Fruit fly (Drosophila melanogaster): ENCODE results near the gene RhoGAP71E.
A peak's percentile ranks its signal among the peaks of the same experiment; 100 is the strongest.

Gene RhoGAP71E

DNA sequence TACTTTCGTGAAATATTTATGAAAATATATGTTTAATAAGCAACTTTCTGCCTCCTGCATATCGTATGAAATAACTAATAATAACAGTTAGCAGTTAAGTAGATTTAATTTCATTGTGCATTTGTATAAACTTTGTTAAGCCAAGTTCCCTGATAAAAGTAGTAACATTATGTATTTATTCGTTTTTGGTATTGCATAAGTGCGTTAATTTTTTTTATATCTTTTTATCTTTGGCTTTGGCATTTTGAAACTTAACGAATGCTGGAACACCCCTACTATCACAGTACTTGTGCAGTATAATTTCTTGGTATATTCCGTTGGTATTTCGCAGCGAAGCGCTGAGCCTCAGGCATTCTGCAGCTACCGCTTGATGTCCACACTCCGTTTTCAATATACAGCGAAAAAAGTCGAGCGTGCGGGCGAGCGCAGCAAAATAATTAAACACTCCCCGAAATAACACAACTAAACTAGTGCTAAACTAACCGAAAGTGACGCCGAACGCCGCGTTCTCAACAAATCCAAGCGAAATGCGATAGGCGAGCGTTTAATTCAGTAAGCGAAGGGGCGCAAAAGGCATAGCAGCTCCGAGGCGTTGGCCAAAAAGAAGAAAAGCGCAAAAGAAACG, at the start of gene RhoGAP71E (continued):
- TF ChIP-seq Side (GFP tag; optimal IDR thresholded peaks at IDR 0.05) (peak; percentile 42), Hey (tag; optimal IDR thresholded peaks at IDR 0.05) (no peak), Atf3 (GFP tag; optimal IDR thresholded peaks at IDR 0.05) (no peak), Sin3A (optimal IDR thresholded peaks at IDR 0.05) (peak; percentile 10), CG8924 (tag; optimal IDR thresholded peaks at IDR 0.05) (peak; percentile 74), cato (GFP tag; optimal IDR thresholded peaks at IDR 0.05; ENCODE audit: borderline replicate concordance) (no peak), gt (GFP tag; IDR thresholded peaks at IDR 0.05) (no peak), Hr78 (GFP tag; optimal IDR thresholded peaks at IDR 0.05) (no peak), fd102C (GFP tag; optimal IDR thresholded peaks at IDR 0.05) (no peak), Blimp-1 (GFP tag; optimal IDR thresholded peaks at IDR 0.05) (no peak), CG2120 (GFP tag; optimal IDR thresholded peaks at IDR 0.05) (no peak), ttk (GFP tag; IDR thresholded peaks at IDR 0.05) (no peak), HmgD (GFP tag; optimal IDR thresholded peaks at IDR 0.05) (peak; percentile 56), CG14441 (GFP tag; IDR thresholded peaks at IDR 0.05) (no peak), Nf-YB (GFP tag; optimal IDR thresholded peaks at IDR 0.05) (peak; percentile 21), sisA (GFP tag; IDR thresholded peaks at IDR 0.05) (peak; percentile 33), wor (GFP tag; IDR thresholded peaks at IDR 0.05) (no peak), CG43689 (GFP tag; IDR thresholded peaks at IDR 0.05) (no peak), zen (tag; optimal IDR thresholded peaks at IDR 0.05) (no peak), h (optimal IDR thresholded peaks at IDR 0.05) (no peak), CG7987 (GFP tag; optimal IDR thresholded peaks at IDR 0.05) (peak; percentile 74), CG7928 (GFP tag; optimal IDR thresholded peaks at IDR 0.05) (no peak), croc (GFP tag; conservative IDR thresholded peaks at IDR 0.05) (no peak), CG2889 (GFP tag; IDR thresholded peaks at IDR 0.05) (no peak), Elba2 (GFP tag; optimal IDR thresholded peaks at IDR 0.05) (no peak), CG17829 (tag; optimal IDR thresholded peaks at IDR 0.05) (peak; percentile 73), so (GFP tag; IDR thresholded peaks at IDR 0.05) (0 out of 3 replicates have a peak, but pooled peaks have one; percentile 54), CG14667 (GFP tag; IDR thresholded peaks at IDR 0.05) (0 out of 2 replicates have a peak, but pooled peaks have one; percentile 23), fd96Cb (tag; optimal IDR thresholded peaks at IDR 0.05) (peak; percentile 31), CG15073 (GFP tag; optimal IDR thresholded peaks at IDR 0.05) (no peak), row (GFP tag; IDR thresholded peaks at IDR 0.05) (peak; percentile 68), mam (GFP tag; optimal IDR thresholded peaks at IDR 0.05) (peak; percentile 27), CG2199 (GFP tag; IDR thresholded peaks at IDR 0.05) (no peak), CG2202 (tag; optimal IDR thresholded peaks at IDR 0.05) (no peak), salm (tag; optimal IDR thresholded peaks at IDR 0.05) (no peak), ac (GFP tag; optimal IDR thresholded peaks at IDR 0.05) (no peak), NK7.1 (GFP tag; optimal IDR thresholded peaks at IDR 0.05) (no peak), CG2129 (GFP tag; IDR thresholded peaks at IDR 0.05; ENCODE audit: partially characterized antibody) (no peak), CG11504 (tag; optimal IDR thresholded peaks at IDR 0.05) (peak; percentile 56), esg (GFP tag; conservative IDR thresholded peaks at IDR 0.05) (0 out of 2 replicates have a peak, but pooled peaks have one; percentile 6), Gsc (GFP tag; IDR thresholded peaks at IDR 0.05) (no peak), Sox102F (GFP tag; optimal IDR thresholded peaks at IDR 0.05) (no peak), z (GFP tag; IDR thresholded peaks at IDR 0.05) (no peak), ara (GFP tag; IDR thresholded peaks at IDR 0.05) (no peak), ems (GFP tag; optimal IDR thresholded peaks at IDR 0.05) (no peak), run (tag; optimal IDR thresholded peaks at IDR 0.05) (peak; percentile 25), H2.0 (GFP tag; IDR thresholded peaks at IDR 0.05) (0 out of 2 replicates have a peak, but pooled peaks have one; percentile 47), pita (GFP tag; optimal IDR thresholded peaks at IDR 0.05) (no peak), pzg (GFP tag; optimal IDR thresholded peaks at IDR 0.05) (peak; percentile 91), p53 (GFP tag; optimal IDR thresholded peaks at IDR 0.05) (no peak), Xrp1 (GFP tag; IDR thresholded peaks at IDR 0.05) (peak; percentile 46; the same call in 1 of the 2 replicates)

All from whole organism, embryonic.